Worm (Caenorhabditis elegans) whole organism, L4 larva: Measurements from ENCODE around the gene str-170.

Experiments
- F10B5.3 ChIP-seq: sonication (generic microtip); optimal IDR thresholded peaks from 2 replicates; lab custom pipeline; 2016; ENCODE audit warnings: mild to moderate bottlenecking, missing genetic modification characterization, missing compliant biosample characterization
- F26F4.8 ChIP-seq: fragments of 200-800 bp; sonication (Bioruptor generic); conservative IDR thresholded peaks from 2 replicates; pipeline ENCODE4 v1.3.6; 2022; ENCODE audit warnings: missing genetic modification characterization, missing compliant biosample characterization
- F49E8.2 ChIP-seq: sonication (generic microtip); optimal IDR thresholded peaks from 2 replicates; lab custom pipeline; 2016; ENCODE audit warnings: missing compliant biosample characterization, mild to moderate bottlenecking, missing genetic modification characterization, borderline replicate concordance
- R02D3.7 ChIP-seq: fragments of 150-350 bp; sonication (generic microtip); optimal IDR thresholded peaks from 3 replicates; lab custom pipeline; 2014; ENCODE audit warnings: missing biosample characterization, missing genetic modification characterization
- Y5F2A.4 ChIP-seq: fragments of 200-800 bp; sonication (Bioruptor generic); optimal IDR thresholded peaks from 2 replicates; lab custom pipeline; 2018; ENCODE audit warnings: mild to moderate bottlenecking, missing genetic modification characterization, missing compliant biosample characterization
- Y75B8A.6 ChIP-seq: fragments of 200-800 bp; sonication (Bioruptor generic); IDR thresholded peaks from 2 replicates; pipeline ENCODE4 v1.3.6; 2022; ENCODE audit warnings: missing genetic modification reagents, missing genetic modification characterization, missing compliant biosample characterization
- ama-1 ChIP-seq: fragments of 150-350 bp; optimal IDR thresholded peaks from 2 replicates; lab custom pipeline; 2014; ENCODE audit warnings: inconsistent platforms, mixed read lengths
- ceh-20 ChIP-seq: fragments of 200-800 bp; sonication (Bioruptor generic); IDR thresholded peaks from 2 replicates; pipeline ENCODE4 v1.3.6; 2022; ENCODE audit warnings: missing genetic modification reagents, missing genetic modification characterization, missing compliant biosample characterization
- ceh-28 ChIP-seq: fragments of 150-350 bp; optimal IDR thresholded peaks from 2 replicates; lab custom pipeline; 2014; ENCODE audit warnings: missing biosample characterization, missing genetic modification reagents, missing genetic modification characterization
- ceh-62 ChIP-seq: sonication (generic microtip); optimal IDR thresholded peaks from 2 replicates; lab custom pipeline; 2017; ENCODE audit warnings: missing biosample characterization, missing genetic modification characterization
- ces-1 ChIP-seq: fragments of 150-350 bp; sonication (generic microtip); optimal IDR thresholded peaks from 4 replicates; lab custom pipeline; 2014; ENCODE audit warnings: missing biosample characterization, missing genetic modification reagents, missing genetic modification characterization
- daf-16 ChIP-seq, 3 experiments: sonication (generic microtip); optimal IDR thresholded peaks; 2 replicates each; lab custom pipeline; 2016 to 2017; ENCODE audit warnings: missing genetic modification characterization in 3 of 3, missing genetic modification reagents in 3 of 3, mild to moderate bottlenecking in 2 of 3, missing compliant biosample characterization in 2 of 3, missing biosample characterization in 1 of 3, moderate library complexity in 1 of 3
- dmd-9 ChIP-seq: fragments of 200-800 bp; sonication (Bioruptor generic); IDR thresholded peaks from 2 replicates; pipeline ENCODE4 v1.3.6; 2022; ENCODE audit warnings: missing genetic modification reagents, missing genetic modification characterization, missing compliant biosample characterization
- duxl-1 ChIP-seq: sonication (generic microtip); optimal IDR thresholded peaks from 2 replicates; lab custom pipeline; 2016; ENCODE audit warnings: mild to moderate bottlenecking, missing genetic modification characterization, moderate library complexity, missing compliant biosample characterization; ENCODE audit not compliant: poor library complexity
- egl-27 ChIP-seq: sonication (generic microtip); optimal IDR thresholded peaks from 3 replicates; lab custom pipeline; 2017; ENCODE audit warnings: missing biosample characterization, missing genetic modification reagents, missing genetic modification characterization
- hlh-30 ChIP-seq: sonication (generic microtip); optimal IDR thresholded peaks from 2 replicates; lab custom pipeline; 2017; ENCODE audit warnings: antibody characterized with exemption, mild to moderate bottlenecking, missing genetic modification characterization, missing compliant biosample characterization; ENCODE audit not compliant: insufficient read depth
- hmg-1.1 ChIP-seq: fragments of 200-800 bp; sonication (Bioruptor generic); IDR thresholded peaks from 2 replicates; pipeline ENCODE4 v1.3.6; 2022; ENCODE audit warnings: missing genetic modification reagents, missing genetic modification characterization, missing compliant biosample characterization
- jun-1 ChIP-seq: fragments of 150-350 bp; optimal IDR thresholded peaks from 2 replicates; lab custom pipeline; 2014; ENCODE audit warnings: missing biosample characterization, missing genetic modification reagents, missing genetic modification characterization
- lin-1 ChIP-seq: fragments of 200-800 bp; sonication (Bioruptor generic); IDR thresholded peaks from 2 replicates; pipeline ENCODE4 v1.3.6; 2022; ENCODE audit warnings: missing genetic modification reagents, missing genetic modification characterization, missing compliant biosample characterization
- lin-29 ChIP-seq: fragments of 200-800 bp; sonication (Bioruptor generic); IDR thresholded peaks from 2 replicates; pipeline ENCODE4 v1.3.6; 2022; ENCODE audit warnings: missing genetic modification reagents, missing genetic modification characterization, missing compliant biosample characterization
- lin-39 ChIP-seq: fragments of 150-350 bp; optimal IDR thresholded peaks from 2 replicates; lab custom pipeline; 2014; ENCODE audit warnings: missing biosample characterization, missing genetic modification reagents, missing genetic modification characterization
- lsy-2 ChIP-seq, 2 experiments: fragments of 150-350 bp in 1 of 2; sonication (generic microtip) in 1 of 2; optimal IDR thresholded peaks; 2 replicates each; lab custom pipeline; 2014 to 2017; ENCODE audit warnings: missing biosample characterization in 2 of 2, missing genetic modification characterization in 2 of 2
- madf-5 ChIP-seq, 2 experiments: fragments of 200-800 bp; sonication (Bioruptor generic); IDR thresholded peaks; 2 replicates each; pipeline ENCODE4 v1.3.6; 2022; ENCODE audit warnings: missing compliant biosample characterization in 2 of 2, missing genetic modification characterization in 2 of 2
- madf-9 ChIP-seq: fragments of 200-800 bp; sonication (Bioruptor generic); conservative IDR thresholded peaks from 2 replicates; pipeline ENCODE4 v1.3.6; 2022; ENCODE audit warnings: missing genetic modification reagents, missing genetic modification characterization, missing compliant biosample characterization
- mep-1 ChIP-seq: fragments of 150-350 bp; sonication (generic microtip); optimal IDR thresholded peaks from 3 replicates; lab custom pipeline; 2014; ENCODE audit warnings: missing biosample characterization, missing genetic modification characterization
- nhr-11 ChIP-seq: fragments of 150-350 bp; optimal IDR thresholded peaks from 2 replicates; lab custom pipeline; 2014; ENCODE audit warnings: missing biosample characterization, missing genetic modification characterization
- nhr-28 ChIP-seq: fragments of 150-350 bp; optimal IDR thresholded peaks from 2 replicates; lab custom pipeline; 2014; ENCODE audit warnings: missing biosample characterization, missing genetic modification characterization
- nhr-48 ChIP-seq: sonication (generic microtip); optimal IDR thresholded peaks from 2 replicates; lab custom pipeline; 2016; ENCODE audit warnings: mild to moderate bottlenecking, missing genetic modification characterization, missing compliant biosample characterization
- nhr-6 ChIP-seq: fragments of 150-350 bp; optimal IDR thresholded peaks from 2 replicates; lab custom pipeline; 2014; ENCODE audit warnings: missing biosample characterization, missing genetic modification characterization
- nhr-76 ChIP-seq: fragments of 150-350 bp; optimal IDR thresholded peaks from 2 replicates; lab custom pipeline; 2014; ENCODE audit warnings: missing biosample characterization, missing genetic modification characterization
- nhr-77 ChIP-seq: fragments of 150-350 bp; optimal IDR thresholded peaks from 2 replicates; lab custom pipeline; 2014; ENCODE audit warnings: missing biosample characterization, missing genetic modification characterization
- pqm-1 ChIP-seq: sonication (generic microtip); optimal IDR thresholded peaks from 2 replicates; lab custom pipeline; 2017; ENCODE audit warnings: missing biosample characterization, missing genetic modification characterization
- rbr-2 ChIP-seq: sonication (generic microtip); optimal IDR thresholded peaks from 2 replicates; lab custom pipeline; 2016; ENCODE audit warnings: missing genotype, missing genetic modification characterization, missing compliant biosample characterization
- snpc-1.2 ChIP-seq: fragments of 200-800 bp; sonication (Bioruptor generic); IDR thresholded peaks from 2 replicates; pipeline ENCODE4 v1.3.6; 2022; ENCODE audit warnings: missing genetic modification reagents, missing genetic modification characterization, missing compliant biosample characterization
- spr-1 ChIP-seq: sonication (generic microtip); optimal IDR thresholded peaks from 2 replicates; lab custom pipeline; 2016; ENCODE audit warnings: mild to moderate bottlenecking, missing genetic modification characterization, missing compliant biosample characterization
- spr-3 ChIP-seq: fragments of 200-800 bp; sonication (Bioruptor generic); optimal IDR thresholded peaks from 2 replicates; lab custom pipeline; 2018; ENCODE audit warnings: mild to moderate bottlenecking, missing genetic modification characterization, missing compliant biosample characterization
- tra-1 ChIP-seq: fragments of 200-800 bp; sonication (Bioruptor generic); IDR thresholded peaks from 2 replicates; pipeline ENCODE4 v1.3.6; 2022; ENCODE audit warnings: missing genetic modification reagents, missing genetic modification characterization, missing compliant biosample characterization
- unc-130 ChIP-seq: sonication (generic microtip); optimal IDR thresholded peaks from 2 replicates; lab custom pipeline; 2016; ENCODE audit warnings: missing genetic modification reagents, missing genetic modification characterization, missing compliant biosample characterization
- zip-2 ChIP-seq: fragments of 150-350 bp; optimal IDR thresholded peaks from 2 replicates; lab custom pipeline; 2014; ENCODE audit warnings: missing biosample characterization, missing genetic modification characterization
- ztf-7 ChIP-seq: fragments of 150-350 bp; optimal IDR thresholded peaks from 2 replicates; lab custom pipeline; 2014; ENCODE audit warnings: missing biosample characterization, missing genetic modification characterization

Gene str-170

DNA sequence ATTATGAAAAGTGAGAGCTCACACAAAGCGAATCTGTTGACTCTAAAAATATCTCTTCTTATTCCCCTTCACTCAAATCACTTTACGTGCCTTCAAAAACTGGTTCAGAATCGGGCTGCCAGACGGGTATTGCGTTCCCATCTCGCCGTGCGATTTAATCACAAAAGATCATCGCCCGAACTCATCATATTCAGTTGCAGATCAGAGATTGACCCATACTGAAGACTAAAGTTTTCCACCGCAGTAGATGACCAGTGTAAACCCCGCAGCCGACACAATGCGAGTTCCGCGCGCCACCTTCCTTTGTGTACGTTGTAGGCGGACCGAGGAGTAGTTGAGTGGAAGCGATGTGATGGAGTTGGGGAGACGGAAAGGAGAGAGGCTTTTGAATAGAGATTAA lies 3.4 kb downstream of the str-170 start (continued):
- TF ChIP-seq rbr-2 (tag; lab: Kevin White, UChicago) (peak; percentile 57), unc-130 (GFP tag; lab: Kevin White, UChicago) (peak; percentile 58), ama-1 (lab: Kevin White, UChicago) (peak; percentile 90), spr-3 (GFP tag; lab: Kevin White, UChicago) (no peak), F49E8.2 (tag; lab: Kevin White, UChicago) (peak; percentile 94), spr-1 (tag; lab: Kevin White, UChicago) (peak; percentile 16)
- TF ChIP-seq, all 104 proteins: peak for 19

ce11 chrIV:4883984-4884383 lies 6.8 kb downstream of the str-170 start, which contains the start of gene str-166:
Gene str-166 (plus strand): TSS chrIV:4884284.
- no peak for TF ChIP-seq Y5F2A.4 (GFP tag; lab: Kevin White, UChicago)
- TF ChIP-seq lin-1 (GFP tag; lab: Robert Waterston, UW) = no peak
- TF ChIP-seq nhr-77 = no peak
- no peak for TF ChIP-seq R02D3.7 (tag; lab: Kevin White, UChicago)
- no peak for TF ChIP-seq lin-39 (tag; lab: Kevin White, UChicago)
- no peak for TF ChIP-seq Y75B8A.6 (GFP tag; lab: Robert Waterston, UW)
- no peak for TF ChIP-seq jun-1
- TF ChIP-seq ces-1 = no peak
- TF ChIP-seq ceh-28 = no peak
- no peak for TF ChIP-seq hlh-30 (tag; lab: Kevin White, UChicago)
- no peak for TF ChIP-seq lsy-2 (tag; optimal IDR thresholded peaks at IDR 0.05; lab: Kevin White, UChicago)
- no peak for TF ChIP-seq rbr-2 (tag; lab: Kevin White, UChicago)

ce11 chrIV:4885435-4885834 lies 8.2 kb downstream of the str-170 start:
- TF ChIP-seq snpc-1.2 (GFP tag; lab: Robert Waterston, UW) (peak; percentile 96), madf-9 (GFP tag; lab: Robert Waterston, UW) (no peak), nhr-6 (tag; lab: Kevin White, UChicago) (no peak), F26F4.8 (GFP tag; lab: Robert Waterston, UW) (peak; percentile 66; the same call in 1 of the 2 replicates), mep-1 (tag; lab: Kevin White, UChicago) (no peak)

- TF ChIP-seq nhr-48 (tag; lab: Kevin White, UChicago) = no peak
- TF ChIP-seq lin-29 (GFP tag; lab: Robert Waterston, UW) = no peak
- no peak for TF ChIP-seq snpc-1.2 (GFP tag; lab: Robert Waterston, UW)
- no peak for TF ChIP-seq nhr-11 (tag; lab: Kevin White, UChicago)
- TF ChIP-seq ceh-20 (GFP tag; lab: Robert Waterston, UW) = no peak
- TF ChIP-seq nhr-28 (tag; lab: Kevin White, UChicago) = no peak
- no peak for TF ChIP-seq pqm-1
- no peak for TF ChIP-seq egl-27 (tag; lab: Kevin White, UChicago)
- TF ChIP-seq madf-5 (GFP tag; IDR thresholded peaks at IDR 0.05; lab: Robert Waterston, UW) = no peak
Measured at ce11 chrIV:4887258-4887657, 10.1 kb downstream of the str-170 start, which contains the start of gene T08B6.1. Gene T08B6.1 (minus strand): TSS chrIV:4887358.

DNA sequence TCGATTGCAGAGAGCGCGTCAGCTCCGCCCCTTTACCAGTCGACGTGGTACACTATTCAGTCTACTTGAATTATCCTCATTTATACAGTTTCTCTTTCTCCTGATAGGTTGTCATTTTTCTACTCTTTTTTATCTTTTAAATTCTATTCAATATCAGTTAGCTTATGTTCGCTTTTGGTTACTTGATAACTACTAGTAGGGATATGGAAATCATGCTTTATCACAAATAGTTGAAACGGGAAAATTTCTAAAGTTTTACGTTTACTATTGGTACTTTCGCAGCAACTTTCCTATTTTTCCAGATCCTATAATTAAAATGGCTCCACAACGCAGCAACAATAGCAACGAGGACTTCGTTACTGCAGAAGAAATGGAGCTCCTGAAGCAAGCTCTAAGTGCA lies 12.4 kb downstream of the str-170 start, which contains the start of gene sgnh-1:
Gene sgnh-1 (plus strand): TSS at position 301 of the 400 bp plus-strand sequence.
- TF ChIP-seq duxl-1 (tag; lab: Kevin White, UChicago) (no peak), nhr-76 (tag; lab: Kevin White, UChicago) (no peak), ztf-7 (tag; lab: Kevin White, UChicago) (no peak), F10B5.3 (tag; lab: Kevin White, UChicago) (no peak), hmg-1.1 (no peak), snpc-1.2 (GFP tag; lab: Robert Waterston, UW) (no peak), ceh-62 (tag; lab: Kevin White, UChicago) (no peak), daf-16 (GFP tag; optimal IDR thresholded peaks at IDR 0.05; lab: Kevin White, UChicago) (no peak), daf-16 (tag; optimal IDR thresholded peaks at IDR 0.05; lab: Kevin White, UChicago) (no peak), tra-1 (GFP tag; lab: Robert Waterston, UW) (no peak), pqm-1 (no peak), zip-2 (tag; lab: Kevin White, UChicago) (no peak), dmd-9 (GFP tag; lab: Robert Waterston, UW) (no peak)
